Worm (Caenorhabditis elegans) whole organism, young adult: ENCODE results near the gene pro-1.

Experiments used
- dpl-1 ChIP-seq: fragments of 150-350 bp; optimal IDR thresholded peaks from 2 replicates; lab custom pipeline; 2014; ENCODE audit warnings: missing biosample characterization, missing genetic modification reagents, missing genetic modification characterization
- hlh-12 ChIP-seq: sonication (generic microtip); optimal IDR thresholded peaks from 2 replicates; lab custom pipeline; 2016; ENCODE audit warnings: missing genetic modification characterization, missing compliant biosample characterization

DNA sequence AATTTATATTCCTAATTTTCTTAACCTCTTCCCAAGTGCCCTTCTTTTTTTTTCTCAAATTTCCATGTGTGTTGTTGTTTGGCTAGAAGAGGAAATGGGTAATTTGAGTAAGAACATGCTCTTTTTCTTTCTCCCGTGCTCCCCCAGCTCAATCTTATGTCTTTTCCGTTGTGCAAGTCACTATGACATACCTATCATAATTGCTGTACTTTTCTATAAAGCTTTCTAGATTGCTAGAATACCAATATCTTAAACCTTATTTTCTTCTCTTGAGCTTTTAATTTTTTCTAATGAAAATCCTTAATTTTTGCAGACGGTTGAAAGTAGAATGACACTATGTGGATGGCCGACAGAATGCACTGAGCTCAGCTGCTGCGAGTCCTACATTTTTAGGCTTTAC is 28.5 kb upstream of the pro-1 start, which contains the start of gene txt-13:
- TF ChIP-seq hlh-12 (tag; lab: Kevin White, UChicago) (no peak), dpl-1 (GFP tag; lab: Kevin White, UChicago) (no peak)
